Worm (Caenorhabditis elegans): Measurements from ENCODE around the gene E02H4.4.

DNA sequence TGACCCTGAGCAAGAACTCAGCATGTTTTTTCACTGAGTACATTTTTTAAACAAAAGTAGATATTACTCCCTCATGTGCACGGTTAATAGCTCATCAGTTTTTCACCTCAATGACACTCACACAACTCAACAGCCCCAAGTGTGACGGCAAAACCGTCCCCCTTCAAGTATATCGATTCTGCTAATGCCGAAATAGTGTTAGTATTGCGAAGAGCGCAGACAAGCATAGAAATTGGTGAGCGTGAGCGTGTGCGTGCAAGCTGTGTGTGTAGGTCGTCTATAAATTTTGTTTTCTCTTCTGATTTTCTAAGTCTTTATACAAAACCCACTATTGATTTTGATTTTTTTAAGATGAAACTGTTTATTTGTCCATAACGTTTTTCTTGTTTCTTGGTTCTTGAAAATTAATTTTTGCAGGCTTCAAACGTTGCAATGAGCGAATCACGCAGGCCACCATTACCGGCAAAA is 19.4 kb upstream of the E02H4.4 start, which contains the start of gene K04C1.2:
- TF ChIP-seq nhr-11 (tag; optimal IDR thresholded peaks at IDR 0.05) (no peak), elt-4 (tag; optimal IDR thresholded peaks at IDR 0.05) (no peak)

Data from whole organism, late embryonic.